Fruit fly (Drosophila melanogaster) whole organism, embryonic: Measurements from ENCODE around the gene CG4593.

Experiments
- ATbp ChIP-seq: fragments of 200-800 bp; sonication (Bioruptor generic); optimal IDR thresholded peaks from 2 replicates; lab custom pipeline; 2017; ENCODE audit warnings: missing biosample characterization, mild to moderate bottlenecking, missing genetic modification characterization, missing genetic modification reagents
- Asciz ChIP-seq: fragments of 200-800 bp; sonication (Bioruptor generic); optimal IDR thresholded peaks from 2 replicates; lab custom pipeline; 2017; ENCODE audit warnings: missing biosample characterization, mild to moderate bottlenecking, missing genetic modification characterization, missing genetic modification reagents
- BtbVII ChIP-seq: fragments of 200-800 bp; sonication (Bioruptor generic); optimal IDR thresholded peaks from 3 replicates; lab custom pipeline; 2017; ENCODE audit warnings: missing biosample characterization, mild to moderate bottlenecking, missing genetic modification characterization
- CG10654 ChIP-seq: fragments of 200-800 bp; sonication (Bioruptor generic); optimal IDR thresholded peaks from 2 replicates; lab custom pipeline; 2016; ENCODE audit warnings: missing biosample characterization, missing genetic modification characterization
- CG10959 ChIP-seq: fragments of 200-800 bp; sonication (Bioruptor generic); IDR thresholded peaks from 2 replicates; pipeline ENCODE4 v1.3.6; 2022; ENCODE audit warnings: missing biosample characterization, missing genetic modification characterization
- CG11695 ChIP-seq: fragments of 200-800 bp; sonication (Bioruptor generic); IDR thresholded peaks from 3 replicates; pipeline ENCODE4 v1.3.6; 2022; ENCODE audit warnings: missing biosample characterization, missing genetic modification characterization
- CG12104 ChIP-seq: fragments of 200-800 bp; sonication (Bioruptor generic); optimal IDR thresholded peaks from 3 replicates; lab custom pipeline; 2016; ENCODE audit warnings: missing biosample characterization, missing genetic modification characterization
- CG12155 ChIP-seq: fragments of 200-800 bp; sonication (Bioruptor generic); optimal IDR thresholded peaks from 3 replicates; lab custom pipeline; 2016; ENCODE audit warnings: missing biosample characterization, missing genetic modification characterization
- CG12219 ChIP-seq: fragments of 200-800 bp; sonication (Bioruptor generic); optimal IDR thresholded peaks from 3 replicates; lab custom pipeline; 2018; ENCODE audit warnings: missing biosample characterization, mild to moderate bottlenecking, missing genetic modification characterization
- CG14050 ChIP-seq: fragments of 200-800 bp; sonication (Bioruptor generic); IDR thresholded peaks from 3 replicates; pipeline ENCODE4 v1.3.6; 2022; ENCODE audit warnings: missing biosample characterization, missing genetic modification characterization
- CG14667 ChIP-seq: fragments of 200-800 bp; sonication (Bioruptor generic); IDR thresholded peaks from 2 replicates; pipeline ENCODE4 v1.3.6; 2022; ENCODE audit warnings: missing biosample characterization, missing genetic modification characterization
- CG14710 ChIP-seq: fragments of 200-800 bp; sonication (Bioruptor generic); optimal IDR thresholded peaks from 3 replicates; lab custom pipeline; 2019; ENCODE audit warnings: missing biosample characterization, mild to moderate bottlenecking, missing genetic modification characterization, moderate library complexity
- CG1647 ChIP-seq: fragments of 200-800 bp; sonication (Bioruptor generic); optimal IDR thresholded peaks from 3 replicates; lab custom pipeline; 2016; ENCODE audit warnings: missing biosample characterization, missing genetic modification characterization
- CG17568 ChIP-seq: fragments of 200-800 bp; sonication (Bioruptor generic); optimal IDR thresholded peaks from 2 replicates; lab custom pipeline; 2018; ENCODE audit warnings: missing biosample characterization, mild to moderate bottlenecking, missing genetic modification characterization, moderate library complexity
- CG18476 ChIP-seq: fragments of 200-800 bp; sonication (Bioruptor generic); optimal IDR thresholded peaks from 2 replicates; lab custom pipeline; 2016; ENCODE audit warnings: missing biosample characterization, mild to moderate bottlenecking, missing genetic modification characterization
- CG18599 ChIP-seq: fragments of 200-800 bp; sonication (Bioruptor generic); optimal IDR thresholded peaks from 3 replicates; lab custom pipeline; 2017; ENCODE audit warnings: missing biosample characterization, missing genetic modification characterization, mild to moderate bottlenecking, moderate library complexity, missing genetic modification reagents
- CG30431 ChIP-seq: fragments of 200-800 bp; sonication (Bioruptor generic); optimal IDR thresholded peaks from 2 replicates; lab custom pipeline; 2017; ENCODE audit warnings: missing biosample characterization, missing genetic modification characterization
- CG32532 ChIP-seq: fragments of 200-800 bp; sonication (Bioruptor generic); IDR thresholded peaks from 2 replicates; pipeline ENCODE4 v1.3.6; 2022; ENCODE audit warnings: missing biosample characterization, missing genetic modification characterization
- CG5953 ChIP-seq: fragments of 200-800 bp; sonication (Bioruptor generic); IDR thresholded peaks from 2 replicates; pipeline ENCODE4 v1.3.6; 2022; ENCODE audit warnings: missing biosample characterization, missing genetic modification characterization
- CG6813 ChIP-seq: fragments of 200-800 bp; sonication (Bioruptor generic); optimal IDR thresholded peaks from 2 replicates; lab custom pipeline; 2017; ENCODE audit warnings: missing biosample characterization, missing genetic modification characterization, mild to moderate bottlenecking, moderate library complexity, missing genetic modification reagents
- CG8089 ChIP-seq: fragments of 200-800 bp; sonication (Bioruptor generic); optimal IDR thresholded peaks from 3 replicates; lab custom pipeline; 2016; ENCODE audit warnings: missing biosample characterization, missing genetic modification characterization
- CG8359 ChIP-seq: fragments of 200-800 bp; sonication (Bioruptor generic); optimal IDR thresholded peaks from 2 replicates; lab custom pipeline; 2017; ENCODE audit warnings: missing biosample characterization, mild to moderate bottlenecking, missing genetic modification characterization, borderline replicate concordance
- CG8765 ChIP-seq: fragments of 200-800 bp; sonication (Bioruptor generic); IDR thresholded peaks from 2 replicates; pipeline ENCODE4 v1.3.6; 2022; ENCODE audit warnings: missing biosample characterization, missing genetic modification characterization
- CG8944 ChIP-seq: fragments of 200-800 bp; sonication (Bioruptor generic); optimal IDR thresholded peaks from 3 replicates; lab custom pipeline; 2016; ENCODE audit warnings: missing biosample characterization, missing genetic modification characterization
- CoRest ChIP-seq: fragments of 200-800 bp; sonication (Bioruptor generic); optimal IDR thresholded peaks from 3 replicates; lab custom pipeline; 2018; ENCODE audit warnings: missing biosample characterization, mild to moderate bottlenecking, missing genetic modification characterization, moderate library complexity
- E2f1 ChIP-seq: fragments of 200-800 bp; sonication (Bioruptor generic); IDR thresholded peaks from 2 replicates; pipeline ENCODE4 v1.3.6; 2022; ENCODE audit warnings: missing biosample characterization, missing genetic modification characterization
- Fer1 ChIP-seq: fragments of 200-800 bp; sonication (Bioruptor generic); optimal IDR thresholded peaks from 2 replicates; lab custom pipeline; 2017; ENCODE audit warnings: missing biosample characterization, mild to moderate bottlenecking, missing genetic modification characterization
- HHEX ChIP-seq: fragments of 200-800 bp; sonication (Bioruptor generic); optimal IDR thresholded peaks from 3 replicates; lab custom pipeline; 2017; ENCODE audit warnings: missing biosample characterization, mild to moderate bottlenecking, missing genetic modification characterization, missing genetic modification reagents
- HLH54F ChIP-seq: fragments of 200-800 bp; sonication (Bioruptor generic); optimal IDR thresholded peaks from 3 replicates; lab custom pipeline; 2016; ENCODE audit warnings: missing biosample characterization, missing genetic modification characterization
- Kr ChIP-seq: fragments of 200-800 bp; sonication (Bioruptor generic); optimal IDR thresholded peaks from 2 replicates; lab custom pipeline; 2017; ENCODE audit warnings: missing biosample characterization, mild to moderate bottlenecking, missing genetic modification characterization
- Lim3 ChIP-seq: fragments of 200-800 bp; sonication (Bioruptor generic); IDR thresholded peaks from 2 replicates; pipeline ENCODE4 v1.3.6; 2022; ENCODE audit warnings: missing biosample characterization, missing genetic modification characterization
- MBD-R2 ChIP-seq: fragments of 200-800 bp; sonication (Bioruptor generic); IDR thresholded peaks from 2 replicates; pipeline ENCODE4 v1.3.6; 2022; ENCODE audit warnings: missing biosample characterization, missing genetic modification characterization
- Rfx ChIP-seq: fragments of 200-800 bp; sonication (Bioruptor generic); IDR thresholded peaks from 2 replicates; pipeline ENCODE4 v1.3.6; 2022; ENCODE audit warnings: missing biosample characterization, missing genetic modification characterization
- Sin3A ChIP-seq: fragments of >200 bp; optimal IDR thresholded peaks from 2 replicates; lab custom pipeline; 2018
- abd-A ChIP-seq: fragments of 200-800 bp; sonication (Bioruptor generic); optimal IDR thresholded peaks from 3 replicates; lab custom pipeline; 2019; ENCODE audit warnings: missing biosample characterization, mild to moderate bottlenecking, missing genetic modification characterization, moderate library complexity
- bab2 ChIP-seq: fragments of 200-800 bp; sonication (Bioruptor generic); optimal IDR thresholded peaks from 2 replicates; lab custom pipeline; 2016; ENCODE audit warnings: missing biosample characterization, missing genetic modification characterization
- caup ChIP-seq: fragments of 200-800 bp; sonication (Bioruptor generic); optimal IDR thresholded peaks from 3 replicates; lab custom pipeline; 2017; ENCODE audit warnings: missing biosample characterization, mild to moderate bottlenecking, missing genetic modification characterization, moderate library complexity; ENCODE audit not compliant: severe bottlenecking
- crol ChIP-seq: fragments of 200-800 bp; sonication (Bioruptor generic); IDR thresholded peaks from 2 replicates; pipeline ENCODE4 v1.3.6; 2022; ENCODE audit warnings: missing biosample characterization, missing genetic modification characterization
- esg ChIP-seq: fragments of 200-800 bp; sonication (Bioruptor generic); conservative IDR thresholded peaks from 2 replicates; pipeline ENCODE4 v1.3.6; 2022; ENCODE audit warnings: missing biosample characterization, missing genetic modification characterization
- jing ChIP-seq: fragments of 200-800 bp; sonication (Bioruptor generic); optimal IDR thresholded peaks from 2 replicates; lab custom pipeline; 2018; ENCODE audit warnings: missing biosample characterization, mild to moderate bottlenecking, missing genetic modification characterization
- klu ChIP-seq: fragments of 200-800 bp; sonication (Bioruptor generic); IDR thresholded peaks from 2 replicates; pipeline ENCODE4 v1.3.6; 2022; ENCODE audit warnings: missing biosample characterization, missing genetic modification characterization
- lbe ChIP-seq: fragments of 200-800 bp; sonication (Bioruptor generic); optimal IDR thresholded peaks from 2 replicates; lab custom pipeline; 2016; ENCODE audit warnings: missing biosample characterization, mild to moderate bottlenecking, missing genetic modification characterization
- lov ChIP-seq, 2 experiments: fragments of 200-800 bp in 1 of 2; fragments of >200 bp in 1 of 2; sonication (Bioruptor generic) in 1 of 2; IDR thresholded peaks in 1 of 2; optimal IDR thresholded peaks in 1 of 2; 2 replicates in 1 of 2; 3 replicates in 1 of 2; pipeline versions ENCODE4 v1.3.6 to Lab custom; 2017 to 2022; ENCODE audit warnings: missing biosample characterization in 1 of 2, missing genetic modification characterization in 1 of 2
- nerfin-1 ChIP-seq: fragments of 200-800 bp; sonication (Bioruptor generic); optimal IDR thresholded peaks from 3 replicates; lab custom pipeline; 2019; ENCODE audit warnings: missing biosample characterization, mild to moderate bottlenecking, missing genetic modification characterization, moderate library complexity
- nom ChIP-seq: fragments of 200-800 bp; sonication (Bioruptor generic); optimal IDR thresholded peaks from 2 replicates; lab custom pipeline; 2017; ENCODE audit warnings: missing biosample characterization, missing genetic modification characterization, mild to moderate bottlenecking, moderate library complexity, missing genetic modification reagents
- pan ChIP-seq, 4 experiments: fragments of >200 bp in 3 of 4; fragments of 200-800 bp in 1 of 4; sonication (Bioruptor generic) in 1 of 4; optimal IDR thresholded peaks in 3 of 4; IDR thresholded peaks in 1 of 4; 2 replicates each; pipeline versions ENCODE4 v1.3.6 to Lab custom; 2017 to 2022; ENCODE audit warnings: missing biosample characterization in 2 of 4, missing genetic modification characterization in 2 of 4, mixed read lengths in 1 of 4
- pnt ChIP-seq: fragments of 200-800 bp; sonication (Bioruptor generic); optimal IDR thresholded peaks from 3 replicates; lab custom pipeline; 2016; ENCODE audit warnings: missing biosample characterization, missing genetic modification characterization
- pzg ChIP-seq: fragments of 200-800 bp; sonication (Bioruptor generic); optimal IDR thresholded peaks from 3 replicates; lab custom pipeline; 2018; ENCODE audit warnings: missing biosample characterization, mild to moderate bottlenecking, missing genetic modification characterization, moderate library complexity
- shn ChIP-seq: fragments of 200-800 bp; sonication (Bioruptor generic); optimal IDR thresholded peaks from 3 replicates; lab custom pipeline; 2016; ENCODE audit warnings: missing biosample characterization, missing genetic modification characterization
- tgo ChIP-seq: fragments of 200-800 bp; sonication (Bioruptor generic); IDR thresholded peaks from 3 replicates; pipeline ENCODE4 v1.3.6; 2022; ENCODE audit warnings: missing biosample characterization, missing genetic modification characterization

CG4593 gene

DNA sequence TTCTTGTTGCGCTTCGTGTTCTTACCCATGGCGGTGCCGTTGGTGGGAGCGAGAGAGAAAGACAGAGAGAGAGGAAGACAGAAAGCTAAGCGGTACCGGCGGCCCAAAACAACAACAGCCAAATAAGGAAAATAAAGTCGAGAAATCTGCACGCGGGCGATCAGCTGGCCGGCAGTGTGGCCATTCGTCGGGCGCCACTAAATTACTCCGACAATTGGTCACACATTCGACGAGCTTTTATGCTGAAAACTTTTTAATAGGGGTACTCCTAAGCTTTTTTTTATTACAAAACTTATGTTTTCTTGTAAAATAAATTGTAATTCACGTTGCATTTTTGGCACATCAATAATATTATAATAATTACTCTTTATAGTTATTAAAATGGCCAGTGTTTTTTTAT is 45.1 kb upstream of the CG4593 start, which contains the start of gene Setd3 (continued):
- TF ChIP-seq CG32532 (GFP tag; lab: Robert Waterston, UW) (peak; percentile 45; the same call in 1 of the 2 replicates), pzg (GFP tag; lab: Kevin White, UChicago) (peak; percentile 65), CG18599 (GFP tag; lab: Kevin White, UChicago) (no peak), CG18476 (no peak), bab2 (no peak), lbe (GFP tag; lab: Kevin White, UChicago) (no peak), tgo (GFP tag; lab: Robert Waterston, UW) (no peak), CoRest (tag; lab: Kevin White, UChicago) (peak; percentile 17), crol (GFP tag; lab: Robert Waterston, UW) (no peak), MBD-R2 (GFP tag; lab: Robert Waterston, UW) (peak; percentile 88), Rfx (GFP tag; lab: Robert Waterston, UW) (no peak), CG10959 (GFP tag; lab: Robert Waterston, UW) (no peak), abd-A (tag; lab: Kevin White, UChicago) (no peak), Asciz (GFP tag; lab: Kevin White, UChicago) (no peak), HLH54F (no peak), CG11695 (GFP tag; lab: Robert Waterston, UW) (no peak), CG5953 (GFP tag; lab: Robert Waterston, UW) (no peak), esg (no peak), HHEX (GFP tag; lab: Kevin White, UChicago) (no peak), Sin3A (lab: Kevin White, UChicago) (no peak), CG12155 (GFP tag; lab: Kevin White, UChicago) (no peak), ATbp (no peak), klu (GFP tag; lab: Robert Waterston, UW) (no peak), CG14667 (GFP tag; lab: Robert Waterston, UW) (no peak), CG8944 (GFP tag; lab: Kevin White, UChicago) (no peak), lov (optimal IDR thresholded peaks at IDR 0.05; lab: Kevin White, UChicago) (no peak), lov (GFP tag; IDR thresholded peaks at IDR 0.05; lab: Robert Waterston, UW) (no peak), Fer1 (no peak), CG1647 (GFP tag; lab: Kevin White, UChicago) (no peak), E2f1 (GFP tag; lab: Robert Waterston, UW) (no peak), nerfin-1 (tag; lab: Kevin White, UChicago) (no peak), CG12104 (GFP tag; lab: Kevin White, UChicago) (no peak), CG17568 (no peak), caup (GFP tag; lab: Kevin White, UChicago) (peak; percentile 29), shn (GFP tag; lab: Kevin White, UChicago) (no peak), CG14710 (tag; lab: Kevin White, UChicago) (no peak), CG8089 (GFP tag; lab: Kevin White, UChicago) (no peak), CG6813 (GFP tag; lab: Kevin White, UChicago) (no peak), nom (GFP tag; lab: Kevin White, UChicago) (no peak), Lim3 (GFP tag; lab: Robert Waterston, UW) (no peak), CG10654 (GFP tag; lab: Kevin White, UChicago) (no peak), BtbVII (no peak), CG14050 (GFP tag; lab: Robert Waterston, UW) (no peak), CG30431 (GFP tag; lab: Kevin White, UChicago) (no peak), CG8359 (GFP tag; lab: Kevin White, UChicago) (no peak), Kr (GFP tag; lab: Kevin White, UChicago) (no peak), jing (no peak), pan (optimal IDR thresholded peaks at IDR 0.05; lab: Kevin White, UChicago) (no peak), pan (GFP tag; optimal IDR thresholded peaks at IDR 0.05 in 1 of 2, IDR thresholded peaks at IDR 0.05 in 1 of 2) (no peak), CG12219 (no peak), pnt (GFP tag; lab: Kevin White, UChicago) (no peak), CG8765 (no peak)
